Worm (Caenorhabditis elegans): ENCODE results near the gene M02B7.2.

M02B7.2 gene

DNA sequence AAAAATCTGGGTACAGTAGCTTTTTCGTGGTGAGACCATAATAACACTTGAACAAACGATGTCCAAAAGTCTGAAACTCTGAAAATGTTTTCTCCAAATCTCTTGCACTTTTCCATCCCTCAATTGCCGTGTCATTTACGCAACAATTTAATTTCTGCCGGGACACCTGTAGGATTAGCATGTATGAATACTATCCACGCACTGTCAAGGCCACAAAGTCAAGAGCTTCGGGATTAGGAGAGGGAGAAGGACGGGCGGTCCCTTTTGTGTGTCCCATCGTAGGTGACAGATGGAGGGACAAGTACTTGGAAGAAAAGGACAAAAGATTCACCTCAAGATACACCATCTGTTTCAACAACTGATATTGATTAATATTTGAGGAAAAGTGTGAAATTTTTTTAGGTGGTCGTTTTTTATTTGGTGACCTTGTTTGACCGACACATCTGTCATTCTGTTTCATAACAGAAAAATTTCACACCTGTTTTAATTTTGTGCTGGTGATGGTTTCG, 39.7 kb downstream of the M02B7.2 start:
- TF ChIP-seq nhr-25 (tag; optimal IDR thresholded peaks at IDR 0.05) (no peak), Y55F3AM.14 (GFP tag; optimal IDR thresholded peaks at IDR 0.05) (no peak)

DNA sequence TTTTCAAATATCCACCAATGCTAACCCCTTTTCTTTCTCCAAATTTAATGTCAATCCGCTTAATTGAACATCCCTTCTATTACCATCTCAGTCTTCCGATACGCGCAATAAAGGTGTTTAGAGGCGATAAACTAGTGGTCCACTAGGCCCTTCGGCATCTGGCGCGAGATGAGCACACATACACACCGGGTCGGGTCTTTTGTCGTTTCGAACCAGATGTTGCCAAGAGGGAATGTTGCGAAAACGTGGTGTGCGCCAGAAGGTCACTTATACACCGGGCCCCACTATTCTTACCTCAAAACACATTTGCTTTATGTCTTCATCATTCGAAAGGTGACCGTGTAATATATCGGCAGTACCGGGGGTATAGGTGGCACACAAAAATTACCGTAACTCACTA, 40.6 kb downstream of the M02B7.2 start:
- TF ChIP-seq skn-1 (tag; optimal IDR thresholded peaks at IDR 0.05), result no peak
- no peak for TF ChIP-seq mbf-1 (tag; optimal IDR thresholded peaks at IDR 0.05)
- no peak for TF ChIP-seq lin-11 (tag; optimal IDR thresholded peaks at IDR 0.05)
- no peak for TF ChIP-seq mab-5 (tag; optimal IDR thresholded peaks at IDR 0.05)
- TF ChIP-seq aly-2 (tag; optimal IDR thresholded peaks at IDR 0.05), result no peak
- TF ChIP-seq ceh-82 (tag; optimal IDR thresholded peaks at IDR 0.05), result no peak
- TF ChIP-seq nhr-23 (tag; optimal IDR thresholded peaks at IDR 0.05), result no peak
- TF ChIP-seq nhr-77 (tag; optimal IDR thresholded peaks at IDR 0.05), result no peak
- TF ChIP-seq crh-2 (tag; optimal IDR thresholded peaks at IDR 0.05), result no peak

- TF ChIP-seq snpc-4 (tag; optimal IDR thresholded peaks at IDR 0.05), result no peak
- TF ChIP-seq ZK546.5 (tag; optimal IDR thresholded peaks at IDR 0.05), result no peak
- TF ChIP-seq mdl-1 (tag; optimal IDR thresholded peaks at IDR 0.05), result no peak
- TF ChIP-seq F13H6.1 (tag; optimal IDR thresholded peaks at IDR 0.05), result no peak
- TF ChIP-seq Y55F3AM.14 (GFP tag; optimal IDR thresholded peaks at IDR 0.05), result no peak
- TF ChIP-seq unc-39 (tag; optimal IDR thresholded peaks at IDR 0.05), result no peak
- no peak for TF ChIP-seq egl-27 (tag; optimal IDR thresholded peaks at IDR 0.05)
- no peak for TF ChIP-seq nhr-11 (tag; optimal IDR thresholded peaks at IDR 0.05)
- no peak for TF ChIP-seq ztf-4 (tag; optimal IDR thresholded peaks at IDR 0.05)
- TF ChIP-seq nhr-25 (tag; optimal IDR thresholded peaks at IDR 0.05), result no peak
- no peak for TF ChIP-seq R02D3.7 (tag; optimal IDR thresholded peaks at IDR 0.05)
- TF ChIP-seq unc-55 (GFP tag; optimal IDR thresholded peaks at IDR 0.05), result no peak
- no peak for TF ChIP-seq lin-11 (tag; optimal IDR thresholded peaks at IDR 0.05)
- TF ChIP-seq ceh-82 (tag; optimal IDR thresholded peaks at IDR 0.05), result no peak
- TF ChIP-seq lsy-2 (tag; optimal IDR thresholded peaks at IDR 0.05), result no peak
- no peak for TF ChIP-seq ama-1 (optimal IDR thresholded peaks at IDR 0.05)
Measured at ce11 chrIV:3844584-3844983, 41.2 kb downstream of the M02B7.2 start.

DNA sequence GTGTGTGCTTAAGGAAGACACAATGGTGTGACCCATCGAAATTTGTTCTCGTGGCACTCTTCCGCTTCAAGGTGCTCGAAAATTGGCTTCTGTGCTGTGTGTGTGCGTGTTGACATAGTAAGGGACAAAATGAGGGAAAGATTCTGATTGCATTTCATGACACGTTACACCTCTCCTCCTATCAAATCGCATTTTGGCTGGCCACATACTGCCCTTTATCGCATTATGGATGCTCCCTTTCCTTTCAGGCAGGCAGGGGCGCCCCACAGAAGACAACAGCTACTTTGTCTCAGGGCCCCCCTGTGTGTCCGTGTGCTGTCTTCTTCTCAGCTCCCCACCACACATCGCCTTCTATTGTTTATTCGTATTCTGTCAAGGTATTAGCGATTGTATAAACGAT, 44.1 kb downstream of the M02B7.2 start:
- no peak for TF ChIP-seq elt-1 (tag; optimal IDR thresholded peaks at IDR 0.05)
- TF ChIP-seq ZK546.5 (tag; optimal IDR thresholded peaks at IDR 0.05), result no peak
- no peak for TF ChIP-seq mbf-1 (tag; optimal IDR thresholded peaks at IDR 0.05)
- TF ChIP-seq sma-9 (GFP tag; optimal IDR thresholded peaks at IDR 0.05), result no peak
- no peak for TF ChIP-seq sma-9 (tag; optimal IDR thresholded peaks at IDR 0.05)
- TF ChIP-seq ceh-16 (tag; optimal IDR thresholded peaks at IDR 0.05), result no peak
- TF ChIP-seq ztf-11 (tag; optimal IDR thresholded peaks at IDR 0.05), result no peak
- no peak for TF ChIP-seq ceh-82 (tag; optimal IDR thresholded peaks at IDR 0.05)
- TF ChIP-seq nhr-77 (tag; optimal IDR thresholded peaks at IDR 0.05), result no peak
- no peak for TF ChIP-seq ama-1 (optimal IDR thresholded peaks at IDR 0.05)
- no peak for TF ChIP-seq alr-1 (tag; optimal IDR thresholded peaks at IDR 0.05)
- TF ChIP-seq nhr-6 (tag; optimal IDR thresholded peaks at IDR 0.05), result no peak
- no peak for TF ChIP-seq lsy-2 (tag; optimal IDR thresholded peaks at IDR 0.05)
- no peak for TF ChIP-seq nhr-23 (tag; optimal IDR thresholded peaks at IDR 0.05)
- no peak for TF ChIP-seq unc-62 (GFP tag; optimal IDR thresholded peaks at IDR 0.05)
- no peak for TF ChIP-seq unc-39 (tag; optimal IDR thresholded peaks at IDR 0.05)

DNA sequence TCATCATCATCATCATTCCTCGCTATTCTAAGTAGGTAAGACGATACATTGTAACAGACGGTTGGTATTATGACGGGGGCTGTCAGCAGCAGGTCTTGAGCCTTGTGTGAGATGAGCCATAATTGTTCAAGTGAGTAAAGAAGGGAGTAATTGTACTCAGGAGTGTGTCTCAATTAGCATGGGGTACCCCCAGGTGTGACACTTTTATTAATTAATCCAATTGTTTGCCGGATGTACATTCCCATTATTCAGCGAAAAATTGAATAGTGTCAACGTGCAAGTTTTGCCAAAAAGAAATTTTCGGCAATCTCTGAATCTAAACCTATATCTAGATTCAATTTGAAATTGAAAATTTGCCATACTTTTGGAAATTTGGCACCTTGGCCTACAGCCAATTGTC, 45.6 kb downstream of the M02B7.2 start:
- TF ChIP-seq lin-39 (tag; optimal IDR thresholded peaks at IDR 0.05) (no peak), zag-1 (tag; optimal IDR thresholded peaks at IDR 0.05) (no peak), nhr-12 (tag; optimal IDR thresholded peaks at IDR 0.05) (no peak), aly-2 (tag; optimal IDR thresholded peaks at IDR 0.05) (no peak), gmeb-1 (tag; optimal IDR thresholded peaks at IDR 0.05) (no peak), ztf-4 (tag; optimal IDR thresholded peaks at IDR 0.05) (no peak), crh-2 (tag; optimal IDR thresholded peaks at IDR 0.05) (no peak), lsy-2 (tag; optimal IDR thresholded peaks at IDR 0.05) (no peak), lin-13 (GFP tag; optimal IDR thresholded peaks at IDR 0.05) (no peak), sem-4 (tag; optimal IDR thresholded peaks at IDR 0.05) (no peak), nhr-11 (tag; optimal IDR thresholded peaks at IDR 0.05) (no peak), blmp-1 (tag; optimal IDR thresholded peaks at IDR 0.05; ENCODE audit: insufficient read depth) (no peak), skn-1 (tag; optimal IDR thresholded peaks at IDR 0.05) (no peak), nhr-6 (tag; optimal IDR thresholded peaks at IDR 0.05) (no peak), R02D3.7 (tag; optimal IDR thresholded peaks at IDR 0.05) (no peak)
